Fruit fly (Drosophila melanogaster) whole organism, prepupa: Measurements from ENCODE around the gene Atac3.
A peak's percentile ranks its signal among the peaks of the same experiment; 100 is the strongest.

Experiments
- CG10631 ChIP-seq: fragments of 200-800 bp; sonication (Bioruptor generic); optimal IDR thresholded peaks from 2 replicates; lab custom pipeline; 2016; ENCODE audit warnings: missing biosample characterization, missing genetic modification characterization
- CG11902 ChIP-seq: fragments of 200-800 bp; sonication (Bioruptor generic); optimal IDR thresholded peaks from 3 replicates; lab custom pipeline; 2016; ENCODE audit warnings: missing biosample characterization, missing genetic modification characterization
- CG15336 ChIP-seq: fragments of 200-800 bp; sonication (Bioruptor generic); IDR thresholded peaks from 2 replicates; pipeline ENCODE4 v1.3.6; 2022; ENCODE audit warnings: missing biosample characterization, missing genetic modification characterization
- CG1621 ChIP-seq: fragments of 200-800 bp; sonication (Bioruptor generic); optimal IDR thresholded peaks from 3 replicates; lab custom pipeline; 2018; ENCODE audit warnings: missing biosample characterization, mild to moderate bottlenecking, missing genetic modification characterization
- CG3032 ChIP-seq: fragments of 200-800 bp; optimal IDR thresholded peaks from 2 replicates; lab custom pipeline; 2019; ENCODE audit warnings: missing biosample characterization, mild to moderate bottlenecking, missing genetic modification characterization, moderate library complexity
- CG32006 ChIP-seq: fragments of 200-800 bp; sonication (Bioruptor generic); optimal IDR thresholded peaks from 3 replicates; lab custom pipeline; 2017; ENCODE audit warnings: missing biosample characterization, mild to moderate bottlenecking, missing genetic modification characterization
- CG3919 ChIP-seq: fragments of 200-800 bp; sonication (Bioruptor generic); optimal IDR thresholded peaks from 3 replicates; lab custom pipeline; 2016; ENCODE audit warnings: missing biosample characterization, missing genetic modification characterization
- CG4318 ChIP-seq: fragments of 200-800 bp; sonication (Bioruptor generic); optimal IDR thresholded peaks from 3 replicates; lab custom pipeline; 2017; ENCODE audit warnings: missing biosample characterization, mild to moderate bottlenecking, missing genetic modification characterization
- CG6163 ChIP-seq: fragments of 200-800 bp; sonication (Bioruptor generic); IDR thresholded peaks from 3 replicates; pipeline ENCODE4 v1.3.6; 2022; ENCODE audit warnings: missing biosample characterization, missing genetic modification characterization
- CG6276 ChIP-seq: fragments of 200-800 bp; sonication (Bioruptor generic); optimal IDR thresholded peaks from 2 replicates; lab custom pipeline; 2017; ENCODE audit warnings: missing biosample characterization, mild to moderate bottlenecking, missing genetic modification characterization
- CG6792 ChIP-seq: fragments of 200-800 bp; sonication (Bioruptor generic); optimal IDR thresholded peaks from 3 replicates; lab custom pipeline; 2016; ENCODE audit warnings: missing biosample characterization, missing genetic modification characterization
- CG6808 ChIP-seq: fragments of 200-800 bp; sonication (Bioruptor generic); optimal IDR thresholded peaks from 3 replicates; lab custom pipeline; 2017; ENCODE audit warnings: missing biosample characterization, missing genetic modification characterization, mild to moderate bottlenecking, moderate library complexity, missing genetic modification reagents
- CG8119 ChIP-seq: fragments of 200-800 bp; sonication (Bioruptor generic); IDR thresholded peaks from 3 replicates; pipeline ENCODE4 v1.3.6; 2022; ENCODE audit warnings: missing biosample characterization, missing genetic modification characterization
- CG8319 ChIP-seq: fragments of 200-800 bp; sonication (Bioruptor generic); optimal IDR thresholded peaks from 3 replicates; lab custom pipeline; 2016; ENCODE audit warnings: missing biosample characterization, missing genetic modification characterization
- CG8632 ChIP-seq: fragments of 200-800 bp; sonication (Bioruptor generic); optimal IDR thresholded peaks from 3 replicates; lab custom pipeline; 2016; ENCODE audit warnings: missing biosample characterization, missing genetic modification characterization
- CG9139 ChIP-seq: fragments of 200-800 bp; sonication (Bioruptor generic); optimal IDR thresholded peaks from 3 replicates; lab custom pipeline; 2017; ENCODE audit warnings: missing biosample characterization, mild to moderate bottlenecking, missing genetic modification characterization
- Eip75B ChIP-seq: fragments of 200-800 bp; sonication (Bioruptor generic); optimal IDR thresholded peaks from 3 replicates; lab custom pipeline; 2016; ENCODE audit warnings: missing biosample characterization, missing genetic modification characterization
- Eip78C ChIP-seq: fragments of 200-800 bp; sonication (Bioruptor generic); peaks from one replicate; lab custom pipeline; 2016; ENCODE audit warnings: missing biosample characterization, missing genetic modification characterization
- Ets96B ChIP-seq: fragments of 200-800 bp; optimal IDR thresholded peaks from 2 replicates; lab custom pipeline; 2019; ENCODE audit warnings: missing biosample characterization, mild to moderate bottlenecking, missing genetic modification characterization, moderate library complexity
- Hr38 ChIP-seq: sonication (Bioruptor generic); optimal IDR thresholded peaks from 2 replicates; lab custom pipeline; 2016; ENCODE audit warnings: missing biosample characterization, missing genetic modification characterization
- Hr39 ChIP-seq: fragments of 200-800 bp; sonication (Bioruptor generic); optimal IDR thresholded peaks from 2 replicates; lab custom pipeline; 2016; ENCODE audit warnings: missing biosample characterization, missing genetic modification characterization
- Lpt ChIP-seq: fragments of 200-800 bp; sonication (Bioruptor generic); optimal IDR thresholded peaks from 3 replicates; lab custom pipeline; 2016; ENCODE audit warnings: missing biosample characterization, missing genetic modification characterization
- Met ChIP-seq: fragments of 200-800 bp; sonication (Bioruptor generic); optimal IDR thresholded peaks from 3 replicates; lab custom pipeline; 2016; ENCODE audit warnings: missing biosample characterization, missing genetic modification characterization
- OdsH ChIP-seq: fragments of 200-800 bp; sonication (Bioruptor generic); optimal IDR thresholded peaks from 3 replicates; lab custom pipeline; 2016; ENCODE audit warnings: missing biosample characterization, missing genetic modification characterization
- Sox14 ChIP-seq: fragments of 200-800 bp; sonication (Bioruptor generic); optimal IDR thresholded peaks from 3 replicates; lab custom pipeline; 2016; ENCODE audit warnings: missing biosample characterization, missing genetic modification characterization
- achi ChIP-seq: fragments of 200-800 bp; sonication (Bioruptor generic); optimal IDR thresholded peaks from 3 replicates; lab custom pipeline; 2016; ENCODE audit warnings: missing biosample characterization, missing genetic modification characterization
- cyc ChIP-seq: fragments of 200-800 bp; sonication (Bioruptor generic); optimal IDR thresholded peaks from 3 replicates; lab custom pipeline; 2016; ENCODE audit warnings: missing biosample characterization, missing genetic modification characterization
- dsx ChIP-seq: fragments of 200-800 bp; optimal IDR thresholded peaks from 3 replicates; lab custom pipeline; 2019; ENCODE audit warnings: missing biosample characterization, mild to moderate bottlenecking, missing genetic modification characterization, moderate library complexity; ENCODE audit not compliant: poor library complexity, severe bottlenecking
- esn ChIP-seq: fragments of 200-800 bp; sonication (Bioruptor generic); optimal IDR thresholded peaks from 2 replicates; lab custom pipeline; 2016; ENCODE audit warnings: missing biosample characterization, mild to moderate bottlenecking, missing genetic modification characterization, moderate library complexity
- fd85E ChIP-seq: fragments of 200-800 bp; sonication (Bioruptor generic); optimal IDR thresholded peaks from 3 replicates; lab custom pipeline; 2016; ENCODE audit warnings: missing biosample characterization, missing genetic modification characterization
- lz ChIP-seq: fragments of 200-800 bp; sonication (Bioruptor generic); optimal IDR thresholded peaks from 3 replicates; lab custom pipeline; 2016; ENCODE audit warnings: missing biosample characterization, missing genetic modification characterization
- pdm3 ChIP-seq: fragments of 200-800 bp; sonication (Bioruptor generic); optimal IDR thresholded peaks from 3 replicates; lab custom pipeline; 2016; ENCODE audit warnings: missing biosample characterization, missing genetic modification characterization
- salr ChIP-seq, 2 experiments: fragments of 200-800 bp; sonication (Bioruptor generic); optimal IDR thresholded peaks; 3 replicates each; lab custom pipeline; 2016 to 2018; ENCODE audit warnings: missing biosample characterization in 2 of 2, missing genetic modification characterization in 2 of 2, mild to moderate bottlenecking in 1 of 2
- ss ChIP-seq, 2 experiments: fragments of 200-800 bp; sonication (Bioruptor generic); optimal IDR thresholded peaks; 2 replicates in 1 of 2; 3 replicates in 1 of 2; lab custom pipeline; 2017 to 2018; ENCODE audit warnings: mild to moderate bottlenecking in 2 of 2, missing biosample characterization in 2 of 2, missing genetic modification characterization in 2 of 2, moderate library complexity in 1 of 2
- svp ChIP-seq: fragments of 200-800 bp; sonication (Bioruptor generic); peaks from one replicate; lab custom pipeline; 2016; ENCODE audit warnings: missing biosample characterization, missing genetic modification characterization
- vri ChIP-seq: fragments of 200-800 bp; sonication (Bioruptor generic); optimal IDR thresholded peaks from 3 replicates; lab custom pipeline; 2016; ENCODE audit warnings: missing biosample characterization, mild to moderate bottlenecking, missing genetic modification characterization

Gene Atac3

dm6 chr3L:315140-315539 lies 12.7 kb downstream of the Atac3 start:
- no peak for TF ChIP-seq CG3919 (GFP tag; lab: Kevin White, UChicago)
- peak; percentile 64 for TF ChIP-seq CG1621 (tag; lab: Kevin White, UChicago)
- TF ChIP-seq, all 60 proteins: peak for 1

DNA sequence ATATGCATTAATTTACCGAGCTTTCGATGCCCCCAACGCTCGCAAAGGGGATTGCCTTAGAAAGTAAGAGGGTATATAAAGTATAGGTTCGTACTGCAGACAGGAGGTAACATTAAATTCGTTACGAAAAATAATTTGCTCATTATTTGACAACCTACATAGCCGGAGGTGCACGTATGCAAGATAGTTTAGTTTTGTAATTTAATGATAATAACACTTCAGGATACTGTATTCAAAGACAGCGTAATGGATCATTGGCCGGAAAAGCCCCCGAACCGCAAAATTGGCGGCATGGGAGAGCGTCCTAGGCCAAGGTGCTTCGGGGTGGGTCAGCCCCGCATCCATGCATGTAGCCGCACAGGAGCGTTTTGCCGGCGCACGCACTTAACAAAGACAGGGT lies 15.5 kb downstream of the Atac3 start:
- no peak for TF ChIP-seq CG9139 (GFP tag; lab: Kevin White, UChicago)
- TF ChIP-seq Met, result no peak
- TF ChIP-seq esn (GFP tag; lab: Kevin White, UChicago), result no peak
- TF ChIP-seq CG3032 (tag; lab: Kevin White, UChicago), result no peak

DNA sequence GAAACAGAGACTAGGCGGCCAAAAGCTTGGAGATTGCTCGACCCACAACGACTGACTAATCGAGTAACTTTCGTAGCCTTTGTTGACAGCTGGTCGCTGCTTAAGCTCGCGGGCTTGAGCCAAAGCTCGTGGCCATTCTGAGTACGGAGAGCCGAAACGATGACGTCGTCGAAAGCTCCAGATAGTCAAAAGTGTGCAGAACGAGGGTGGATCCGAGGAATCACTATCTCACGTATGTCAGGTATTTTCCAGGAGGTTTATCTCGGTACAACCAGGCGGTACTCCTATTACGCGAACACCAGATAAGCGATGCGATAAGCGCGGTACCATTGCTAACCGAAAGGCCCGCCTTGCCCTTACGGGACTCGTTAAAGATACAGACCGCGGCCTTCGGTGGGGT lies 16.2 kb downstream of the Atac3 start:
- no peak for TF ChIP-seq CG32006 (GFP tag; lab: Kevin White, UChicago)
- no peak for TF ChIP-seq cyc
- peak; percentile 95 for TF ChIP-seq vri (GFP tag; lab: Kevin White, UChicago)
- no peak for TF ChIP-seq dsx
- TF ChIP-seq svp (GFP tag; lab: Kevin White, UChicago), result peak; percentile 84
- no peak for TF ChIP-seq CG6792 (GFP tag; lab: Kevin White, UChicago)
- TF ChIP-seq CG3919 (GFP tag; lab: Kevin White, UChicago), result no peak
- TF ChIP-seq CG8119, result no peak
- no peak for TF ChIP-seq CG8319

DNA sequence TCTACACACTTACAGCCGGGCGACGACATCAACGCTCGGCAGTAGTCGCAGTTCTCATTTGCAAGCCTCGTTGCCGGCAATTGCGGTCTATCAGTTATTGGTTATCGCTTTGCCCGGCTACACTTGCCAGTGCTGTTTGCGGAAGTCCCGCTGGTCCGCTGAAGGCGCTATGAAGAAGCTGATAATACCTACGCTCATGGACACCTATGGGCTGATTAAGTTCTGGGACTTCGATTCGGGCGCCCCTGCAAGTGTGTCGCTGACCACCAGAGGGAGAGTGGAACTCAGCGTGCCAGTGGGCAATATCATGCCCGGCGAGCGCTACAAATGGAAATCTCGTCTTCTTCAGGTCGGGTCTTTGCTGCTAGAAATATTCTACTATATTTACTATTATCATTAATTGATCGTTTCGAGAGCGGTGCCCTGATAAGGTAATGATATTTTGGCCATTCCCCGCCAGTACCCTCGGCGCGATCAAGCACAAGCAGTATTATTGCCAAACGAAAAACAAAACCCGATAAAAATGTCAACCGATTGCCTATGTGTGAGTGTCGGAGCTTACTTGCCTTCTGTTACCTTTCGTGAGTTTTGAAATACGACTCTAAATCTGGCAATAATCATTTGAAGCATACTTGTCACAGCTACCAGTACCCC lies 27.7 kb downstream of the Atac3 start:
- TF ChIP-seq Hr39 (GFP tag; lab: Kevin White, UChicago) (no peak), OdsH (GFP tag; lab: Kevin White, UChicago) (no peak), Eip78C (GFP tag; lab: Kevin White, UChicago) (no peak), svp (GFP tag; lab: Kevin White, UChicago) (peak; percentile 71)

DNA sequence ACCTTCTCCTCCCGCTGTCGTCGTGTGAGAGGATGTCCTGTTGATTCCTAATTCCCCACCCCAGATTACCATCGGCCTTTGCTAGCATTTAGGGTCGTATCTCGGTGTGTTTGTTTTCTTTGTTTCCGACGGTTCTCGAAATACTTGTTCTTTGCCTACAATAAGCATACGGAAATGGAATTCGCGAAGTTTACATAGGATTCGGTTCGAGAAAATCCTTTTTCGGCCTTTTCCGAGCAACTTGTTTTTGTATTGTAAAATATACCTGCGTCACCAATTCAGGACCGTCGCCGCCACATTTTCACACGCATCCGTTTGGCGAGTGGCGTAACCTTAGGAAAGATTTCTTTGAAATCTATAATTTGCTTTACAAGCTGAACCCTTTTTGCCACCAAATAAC lies 29.3 kb downstream of the Atac3 start:
- TF ChIP-seq CG3032 (tag; lab: Kevin White, UChicago) (no peak), fd85E (GFP tag; lab: Kevin White, UChicago) (no peak), salr (GFP tag; optimal IDR thresholded peaks at IDR 0.05; lab: Kevin White, UChicago) (no peak), Hr38 (GFP tag; lab: Kevin White, UChicago) (no peak), Lpt (GFP tag; lab: Kevin White, UChicago) (no peak), CG10631 (GFP tag; lab: Kevin White, UChicago) (no peak), CG4318 (GFP tag; lab: Kevin White, UChicago) (no peak), Sox14 (GFP tag; lab: Kevin White, UChicago) (no peak), Eip78C (GFP tag; lab: Kevin White, UChicago) (no peak), vri (GFP tag; lab: Kevin White, UChicago) (no peak), lz (no peak)

- TF ChIP-seq pdm3 (GFP tag; lab: Kevin White, UChicago) (no peak), ss (GFP tag; optimal IDR thresholded peaks at IDR 0.05; lab: Kevin White, UChicago) (peak in 1 of 2 experiments; percentile 6), Lpt (GFP tag; lab: Kevin White, UChicago) (no peak)
- TF ChIP-seq, all 60 proteins: peak for 1
Measured at dm6 chr3L:297240-297639, 30.6 kb downstream of the Atac3 start.

DNA sequence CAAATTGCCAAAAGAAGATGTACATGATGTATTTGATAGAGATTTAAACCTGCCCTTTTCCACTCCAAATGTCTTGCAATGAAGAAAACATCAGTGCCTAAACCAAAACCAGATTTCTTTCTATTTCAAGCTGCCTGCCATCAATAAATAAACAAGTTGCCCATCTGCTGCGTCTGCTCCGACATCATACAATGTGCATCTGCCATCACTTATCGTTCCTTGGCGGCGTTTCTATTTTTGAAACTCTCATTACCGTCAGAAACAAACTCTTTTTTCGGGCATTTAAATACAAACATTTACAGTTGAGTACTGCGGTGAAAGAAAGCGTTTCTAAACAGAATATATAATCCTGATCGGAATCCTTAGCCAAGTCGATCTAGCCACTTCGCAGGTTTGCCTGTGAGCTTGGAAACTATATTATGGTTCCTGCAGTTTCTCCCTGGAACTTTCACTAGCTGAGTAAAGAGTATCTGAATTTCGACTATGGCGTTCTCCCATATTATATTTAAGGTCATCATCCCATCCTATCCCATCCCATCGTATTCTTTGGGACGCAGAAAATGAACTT lies 32.9 kb downstream of the Atac3 start:
- TF ChIP-seq CG11902 (GFP tag; lab: Kevin White, UChicago) (no peak), Ets96B (tag; lab: Kevin White, UChicago) (no peak), CG15336 (GFP tag; lab: Robert Waterston, UW) (0 out of 2 replicates have a peak, but pooled peaks have one; percentile 8), CG6808 (GFP tag; lab: Kevin White, UChicago) (peak; percentile 17), salr (GFP tag; optimal IDR thresholded peaks at IDR 0.05; lab: Kevin White, UChicago) (no peak), CG1621 (tag; lab: Kevin White, UChicago) (no peak), vri (GFP tag; lab: Kevin White, UChicago) (no peak), esn (GFP tag; lab: Kevin White, UChicago) (no peak), achi (GFP tag; lab: Kevin White, UChicago) (no peak), Eip75B (no peak), dsx (no peak), CG6163 (GFP tag; lab: Robert Waterston, UW) (no peak), CG8632 (GFP tag; lab: Kevin White, UChicago) (no peak), CG32006 (GFP tag; lab: Kevin White, UChicago) (peak; percentile 14), CG4318 (GFP tag; lab: Kevin White, UChicago) (no peak), CG6276 (GFP tag; lab: Kevin White, UChicago) (no peak), CG6792 (GFP tag; lab: Kevin White, UChicago) (no peak), Eip78C (GFP tag; lab: Kevin White, UChicago) (peak; percentile 61), svp (GFP tag; lab: Kevin White, UChicago) (no peak), Hr39 (GFP tag; lab: Kevin White, UChicago) (no peak), Sox14 (GFP tag; lab: Kevin White, UChicago) (no peak), fd85E (GFP tag; lab: Kevin White, UChicago) (no peak)
